Fruit fly (Drosophila melanogaster) whole organism, embryonic: ENCODE data around the gene Myo28B1.

Source experiments
- Adf1 ChIP-seq: fragments of 200-800 bp; sonication (Bioruptor generic); IDR thresholded peaks from 2 replicates; pipeline ENCODE4 v1.3.6; 2022; ENCODE audit warnings: missing biosample characterization, missing genetic modification characterization
- Awh ChIP-seq: fragments of 200-800 bp; sonication (Bioruptor generic); IDR thresholded peaks from 2 replicates; pipeline ENCODE4, ENCODE4 v1.3.6; 2022; ENCODE audit warnings: missing biosample characterization, missing genetic modification characterization
- B-H1 ChIP-seq: fragments of 200-800 bp; sonication (Bioruptor generic); IDR thresholded peaks from 3 replicates; pipeline ENCODE4 v1.3.6; 2022; ENCODE audit warnings: missing biosample characterization, missing genetic modification characterization
- CG11085 ChIP-seq: fragments of 200-800 bp; sonication (Bioruptor generic); IDR thresholded peaks from 2 replicates; pipeline ENCODE4 v1.3.6; 2022; ENCODE audit warnings: missing biosample characterization, missing genetic modification characterization
- CG13287 ChIP-seq: fragments of 200-800 bp; sonication (Bioruptor generic); IDR thresholded peaks from 2 replicates; pipeline ENCODE4 v1.3.6; 2022; ENCODE audit warnings: missing biosample characterization, missing genetic modification characterization; ENCODE audit not compliant: partially characterized antibody
- CG13296 ChIP-seq: fragments of 200-800 bp; sonication (Bioruptor generic); optimal IDR thresholded peaks from 3 replicates; lab custom pipeline; 2018; ENCODE audit warnings: missing biosample characterization, mild to moderate bottlenecking, missing genetic modification characterization
- CG1647 ChIP-seq: fragments of 200-800 bp; sonication (Bioruptor generic); optimal IDR thresholded peaks from 3 replicates; lab custom pipeline; 2016; ENCODE audit warnings: missing biosample characterization, missing genetic modification characterization
- CG18599 ChIP-seq: fragments of 200-800 bp; sonication (Bioruptor generic); optimal IDR thresholded peaks from 3 replicates; lab custom pipeline; 2017; ENCODE audit warnings: missing biosample characterization, missing genetic modification characterization, mild to moderate bottlenecking, moderate library complexity, missing genetic modification reagents
- CG2129 ChIP-seq: fragments of 200-800 bp; sonication (Bioruptor generic); IDR thresholded peaks from 2 replicates; pipeline ENCODE4 v1.3.6; 2022; ENCODE audit warnings: missing biosample characterization, missing genetic modification characterization; ENCODE audit not compliant: partially characterized antibody
- CG3163 ChIP-seq: fragments of 200-800 bp; sonication (Bioruptor generic); optimal IDR thresholded peaks from 3 replicates; lab custom pipeline; 2016; ENCODE audit warnings: missing biosample characterization, missing genetic modification characterization
- CG3281 ChIP-seq: fragments of 200-800 bp; sonication (Bioruptor generic); optimal IDR thresholded peaks from 3 replicates; lab custom pipeline; 2017; ENCODE audit warnings: missing biosample characterization, mild to moderate bottlenecking, missing genetic modification characterization
- CG34376 ChIP-seq: fragments of 200-800 bp; sonication (Bioruptor generic); optimal IDR thresholded peaks from 2 replicates; lab custom pipeline; 2018; ENCODE audit warnings: missing biosample characterization, mild to moderate bottlenecking, missing genetic modification characterization
- CG4707 ChIP-seq: fragments of 200-800 bp; sonication (Bioruptor generic); optimal IDR thresholded peaks from 2 replicates; lab custom pipeline; 2018; ENCODE audit warnings: missing biosample characterization, mild to moderate bottlenecking, missing genetic modification characterization, moderate library complexity
- CG5953 ChIP-seq: fragments of 200-800 bp; sonication (Bioruptor generic); IDR thresholded peaks from 2 replicates; pipeline ENCODE4 v1.3.6; 2022; ENCODE audit warnings: missing biosample characterization, missing genetic modification characterization
- CkIIα-i1 ChIP-seq: fragments of 200-800 bp; sonication (Bioruptor generic); IDR thresholded peaks from 2 replicates; pipeline ENCODE4 v1.3.6; 2022; ENCODE audit warnings: missing biosample characterization, missing genetic modification characterization
- D ChIP-seq, 2 experiments: fragments of 200-800 bp in 1 of 2; fragments of >200 bp in 1 of 2; sonication (Bioruptor generic) in 1 of 2; optimal IDR thresholded peaks; 2 replicates in 1 of 2; 3 replicates in 1 of 2; lab custom pipeline; 2017; ENCODE audit warnings: mild to moderate bottlenecking in 1 of 2, missing biosample characterization in 1 of 2, missing genetic modification characterization in 1 of 2, missing genetic modification reagents in 1 of 2
- Deaf1 ChIP-seq: fragments of 200-800 bp; optimal IDR thresholded peaks from 3 replicates; lab custom pipeline; 2019; ENCODE audit warnings: missing biosample characterization, mild to moderate bottlenecking, missing genetic modification characterization, moderate library complexity
- Ets97D ChIP-seq: fragments of 200-800 bp; sonication (Bioruptor generic); optimal IDR thresholded peaks from 3 replicates; lab custom pipeline; 2016; ENCODE audit warnings: missing biosample characterization, missing genetic modification characterization
- Gug ChIP-seq: fragments of 200-800 bp; sonication (Bioruptor generic); IDR thresholded peaks from 4 replicates; pipeline ENCODE4 v1.3.6; 2022; ENCODE audit warnings: missing biosample characterization, missing genetic modification characterization
- H15 ChIP-seq: fragments of 200-800 bp; sonication (Bioruptor generic); IDR thresholded peaks from 3 replicates; pipeline ENCODE4 v1.3.6; 2022; ENCODE audit warnings: missing biosample characterization, missing genetic modification characterization
- Hr78 ChIP-seq, 2 experiments: fragments of 200-800 bp in 1 of 2; fragments of >200 bp in 1 of 2; sonication (Bioruptor generic) in 1 of 2; optimal IDR thresholded peaks; 2 replicates each; lab custom pipeline; 2017 to 2019; ENCODE audit warnings: missing biosample characterization in 2 of 2, missing genetic modification characterization in 2 of 2, mild to moderate bottlenecking in 1 of 2, moderate library complexity in 1 of 2
- Lpt ChIP-seq: fragments of >200 bp; optimal IDR thresholded peaks from 2 replicates; lab custom pipeline; 2018; ENCODE audit warnings: missing biosample characterization, missing genetic modification characterization
- MTF-1 ChIP-seq: fragments of 200-800 bp; sonication (Bioruptor generic); optimal IDR thresholded peaks from 2 replicates; lab custom pipeline; 2018; ENCODE audit warnings: missing biosample characterization, mild to moderate bottlenecking, missing genetic modification characterization, borderline replicate concordance
- NK7.1 ChIP-seq: fragments of 200-800 bp; sonication (Bioruptor generic); optimal IDR thresholded peaks from 3 replicates; lab custom pipeline; 2016; ENCODE audit warnings: missing biosample characterization, missing genetic modification characterization
- Rfx ChIP-seq: fragments of 200-800 bp; sonication (Bioruptor generic); IDR thresholded peaks from 2 replicates; pipeline ENCODE4 v1.3.6; 2022; ENCODE audit warnings: missing biosample characterization, missing genetic modification characterization
- Spps ChIP-seq: fragments of 200-800 bp; sonication (Bioruptor generic); optimal IDR thresholded peaks from 2 replicates; lab custom pipeline; 2018; ENCODE audit warnings: missing biosample characterization, mild to moderate bottlenecking, missing genetic modification characterization
- Sry-δ ChIP-seq: fragments of 200-800 bp; sonication (Bioruptor generic); optimal IDR thresholded peaks from 2 replicates; lab custom pipeline; 2016; ENCODE audit warnings: missing biosample characterization, missing genetic modification characterization
- TFAM ChIP-seq: fragments of 200-800 bp; sonication (Bioruptor generic); optimal IDR thresholded peaks from 2 replicates; lab custom pipeline; 2017; ENCODE audit warnings: missing biosample characterization, missing genetic modification characterization, inconsistent platforms
- Trl ChIP-seq, 3 experiments: fragments of >200 bp in 2 of 3; fragments of 200-800 bp in 1 of 3; sonication (Bioruptor generic) in 1 of 3; optimal IDR thresholded peaks; 2 replicates in 1 of 3; 3 replicates in 2 of 3; lab custom pipeline; 2016 to 2017; ENCODE audit warnings: missing biosample characterization in 1 of 3, missing genetic modification characterization in 1 of 3
- ac ChIP-seq: fragments of 200-800 bp; sonication (Bioruptor generic); optimal IDR thresholded peaks from 3 replicates; lab custom pipeline; 2017; ENCODE audit warnings: missing biosample characterization, mild to moderate bottlenecking, missing genetic modification characterization
- al ChIP-seq: fragments of 200-800 bp; sonication (Bioruptor generic); IDR thresholded peaks from 2 replicates; pipeline ENCODE4 v1.3.6; 2022; ENCODE audit warnings: missing biosample characterization, missing genetic modification characterization
- ap ChIP-seq: fragments of 200-800 bp; sonication (Bioruptor generic); IDR thresholded peaks from 2 replicates; pipeline ENCODE4 v1.3.6; 2022; ENCODE audit warnings: missing biosample characterization, missing genetic modification characterization
- cas ChIP-seq: fragments of 200-800 bp; sonication (Bioruptor generic); IDR thresholded peaks from 2 replicates; pipeline ENCODE4 v1.3.6; 2022; ENCODE audit warnings: missing biosample characterization, missing genetic modification characterization
- cwo ChIP-seq: fragments of 200-800 bp; sonication (Bioruptor generic); optimal IDR thresholded peaks from 3 replicates; lab custom pipeline; 2017; ENCODE audit warnings: missing biosample characterization, missing genetic modification characterization, mild to moderate bottlenecking, moderate library complexity, missing genetic modification reagents
- dysf ChIP-seq: fragments of 200-800 bp; sonication (Bioruptor generic); IDR thresholded peaks from 3 replicates; pipeline ENCODE4 v1.3.6; 2022; ENCODE audit warnings: missing biosample characterization, missing genetic modification characterization
- ewg ChIP-seq: fragments of 200-800 bp; sonication (Bioruptor generic); optimal IDR thresholded peaks from 3 replicates; lab custom pipeline; 2017; ENCODE audit warnings: mild to moderate bottlenecking, missing biosample characterization, missing genetic modification reagents, missing genetic modification characterization
- fd64A ChIP-seq: fragments of 200-800 bp; sonication (Bioruptor generic); optimal IDR thresholded peaks from 3 replicates; lab custom pipeline; 2018; ENCODE audit warnings: missing biosample characterization, mild to moderate bottlenecking, missing genetic modification characterization
- ftz-f1 ChIP-seq: fragments of 200-800 bp; sonication (Bioruptor generic); optimal IDR thresholded peaks from 2 replicates; lab custom pipeline; 2016; ENCODE audit warnings: missing biosample characterization, missing genetic modification characterization
- grau ChIP-seq: fragments of 200-800 bp; optimal IDR thresholded peaks from 3 replicates; lab custom pipeline; 2019; ENCODE audit warnings: missing biosample characterization, mild to moderate bottlenecking, missing genetic modification characterization, moderate library complexity
- h ChIP-seq: fragments of >200 bp; optimal IDR thresholded peaks from 2 replicates; lab custom pipeline; 2017
- jigr1 ChIP-seq: fragments of 200-800 bp; sonication (Bioruptor generic); IDR thresholded peaks from 3 replicates; pipeline ENCODE4 v1.3.6; 2022; ENCODE audit warnings: missing biosample characterization, missing genetic modification characterization
- lov ChIP-seq, 2 experiments: fragments of 200-800 bp in 1 of 2; fragments of >200 bp in 1 of 2; sonication (Bioruptor generic) in 1 of 2; IDR thresholded peaks in 1 of 2; optimal IDR thresholded peaks in 1 of 2; 2 replicates in 1 of 2; 3 replicates in 1 of 2; pipeline versions ENCODE4 v1.3.6 to Lab custom; 2017 to 2022; ENCODE audit warnings: missing biosample characterization in 1 of 2, missing genetic modification characterization in 1 of 2
- luna ChIP-seq: fragments of 200-800 bp; sonication (Bioruptor generic); optimal IDR thresholded peaks from 2 replicates; lab custom pipeline; 2016; ENCODE audit warnings: missing biosample characterization, missing genetic modification characterization
- salm ChIP-seq: fragments of 200-800 bp; sonication (Bioruptor generic); optimal IDR thresholded peaks from 2 replicates; lab custom pipeline; 2018; ENCODE audit warnings: missing biosample characterization, mild to moderate bottlenecking, missing genetic modification characterization
- schlank ChIP-seq: fragments of 200-800 bp; sonication (Bioruptor generic); optimal IDR thresholded peaks from 2 replicates; lab custom pipeline; 2018; ENCODE audit warnings: missing biosample characterization, mild to moderate bottlenecking, missing genetic modification characterization
- sisA ChIP-seq: fragments of 200-800 bp; sonication (Bioruptor generic); IDR thresholded peaks from 2 replicates; pipeline ENCODE4 v1.3.6; 2022; ENCODE audit warnings: missing biosample characterization, missing genetic modification characterization
- slou ChIP-seq: fragments of 200-800 bp; sonication (Bioruptor generic); optimal IDR thresholded peaks from 3 replicates; lab custom pipeline; 2016; ENCODE audit warnings: missing biosample characterization, missing genetic modification characterization
- tap ChIP-seq: fragments of 200-800 bp; optimal IDR thresholded peaks from 3 replicates; lab custom pipeline; 2019; ENCODE audit warnings: missing biosample characterization, mild to moderate bottlenecking, missing genetic modification characterization, moderate library complexity
- tio ChIP-seq: fragments of 200-800 bp; sonication (Bioruptor generic); optimal IDR thresholded peaks from 2 replicates; lab custom pipeline; 2017; ENCODE audit warnings: missing biosample characterization, missing genetic modification characterization, inconsistent platforms
- trem ChIP-seq: fragments of 200-800 bp; optimal IDR thresholded peaks from 3 replicates; lab custom pipeline; 2019; ENCODE audit warnings: missing biosample characterization, mild to moderate bottlenecking, missing genetic modification characterization, moderate library complexity
- zf30C ChIP-seq: fragments of 200-800 bp; sonication (Bioruptor generic); optimal IDR thresholded peaks from 3 replicates; lab custom pipeline; 2018; ENCODE audit warnings: missing biosample characterization, mild to moderate bottlenecking, missing genetic modification characterization

Gene Myo28B1

DNA sequence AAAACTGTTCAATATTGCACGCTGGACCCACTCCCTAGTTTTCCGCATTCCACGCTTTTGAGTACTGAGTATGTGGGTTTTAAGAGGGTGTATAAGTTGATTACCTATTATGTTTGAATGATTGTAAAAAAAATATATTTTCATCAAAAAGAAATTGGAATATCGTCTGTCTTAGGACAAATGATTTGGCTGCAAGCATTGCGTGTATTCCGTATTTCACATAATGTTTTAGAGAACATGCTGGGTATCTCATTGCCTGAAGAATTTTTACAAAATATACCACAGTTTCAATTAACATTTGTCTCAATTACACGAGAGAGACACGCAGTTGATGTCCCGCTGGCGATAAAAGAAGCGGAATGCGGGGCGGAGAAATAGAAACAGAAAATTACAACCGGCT lies 33.1 kb upstream of the Myo28B1 start (continued):
- no peak for TF ChIP-seq CG2129 (GFP tag; lab: Robert Waterston, UW)
- no peak for TF ChIP-seq CG13296 (GFP tag; lab: Kevin White, UChicago)
- no peak for TF ChIP-seq ac (GFP tag; lab: Kevin White, UChicago)
- TF ChIP-seq ewg = peak; percentile 26
- TF ChIP-seq Adf1 (GFP tag; lab: Robert Waterston, UW) = no peak
- TF ChIP-seq sisA (GFP tag; lab: Robert Waterston, UW) = peak; percentile 23; the same call in 1 of the 2 replicates
- TF ChIP-seq tio = peak; percentile 51
- TF ChIP-seq slou (GFP tag; lab: Kevin White, UChicago) = no peak
- no peak for TF ChIP-seq D (optimal IDR thresholded peaks at IDR 0.05; lab: Kevin White, UChicago)
- peak; percentile 55 for TF ChIP-seq D (GFP tag; optimal IDR thresholded peaks at IDR 0.05; lab: Kevin White, UChicago)
- TF ChIP-seq Spps (tag; lab: Kevin White, UChicago) = peak; percentile 55
- no peak for TF ChIP-seq CG1647 (GFP tag; lab: Kevin White, UChicago)
- no peak for TF ChIP-seq CG13287 (GFP tag; lab: Robert Waterston, UW)
- TF ChIP-seq cas (GFP tag; lab: Robert Waterston, UW) = no peak
- TF ChIP-seq Ets97D = no peak
- TF ChIP-seq jigr1 (GFP tag; lab: Robert Waterston, UW) = no peak
- TF ChIP-seq luna = no peak
- TF ChIP-seq trem (tag; lab: Kevin White, UChicago) = peak; percentile 39
- no peak for TF ChIP-seq TFAM
- no peak for TF ChIP-seq dysf (GFP tag; lab: Robert Waterston, UW)
- TF ChIP-seq Awh (GFP tag; lab: Robert Waterston, UW) = no peak
- TF ChIP-seq CG3281 (GFP tag; lab: Kevin White, UChicago) = no peak
- TF ChIP-seq grau (tag; lab: Kevin White, UChicago) = peak; percentile 50
- no peak for TF ChIP-seq CG18599
- no peak for TF ChIP-seq CG34376 (GFP tag; lab: Kevin White, UChicago)
- TF ChIP-seq Hr78 (GFP tag; optimal IDR thresholded peaks at IDR 0.05; lab: Kevin White, UChicago) = no peak
- TF ChIP-seq Rfx (GFP tag; lab: Robert Waterston, UW) = no peak
- no peak for TF ChIP-seq ap (GFP tag; lab: Robert Waterston, UW)
- peak; percentile 34 for TF ChIP-seq tap (tag; lab: Kevin White, UChicago)
- no peak for TF ChIP-seq salm (tag; lab: Kevin White, UChicago)
- no peak for TF ChIP-seq CG4707 (GFP tag; lab: Kevin White, UChicago)
- no peak for TF ChIP-seq al (GFP tag; lab: Robert Waterston, UW)
- no peak for TF ChIP-seq CG3163 (GFP tag; lab: Kevin White, UChicago)
- 0 out of 4 replicates have a peak, but pooled peaks have one; percentile 25 for TF ChIP-seq Gug (GFP tag; lab: Robert Waterston, UW)
- TF ChIP-seq h (lab: Kevin White, UChicago) = no peak
- no peak for TF ChIP-seq Trl (optimal IDR thresholded peaks at IDR 0.05; lab: Kevin White, UChicago)
- TF ChIP-seq Trl (GFP tag; optimal IDR thresholded peaks at IDR 0.05; lab: Kevin White, UChicago) = peak; percentile 32
- TF ChIP-seq schlank (tag; lab: Kevin White, UChicago) = no peak
- TF ChIP-seq cwo (GFP tag; lab: Kevin White, UChicago) = no peak
- TF ChIP-seq Deaf1 (tag; lab: Kevin White, UChicago) = no peak
- no peak for TF ChIP-seq fd64A (GFP tag; lab: Kevin White, UChicago)
- TF ChIP-seq zf30C (GFP tag; lab: Kevin White, UChicago) = no peak
- TF ChIP-seq H15 (GFP tag; lab: Robert Waterston, UW) = no peak
- no peak for TF ChIP-seq lov (optimal IDR thresholded peaks at IDR 0.05; lab: Kevin White, UChicago)
- TF ChIP-seq lov (GFP tag; IDR thresholded peaks at IDR 0.05; lab: Robert Waterston, UW) = no peak
- TF ChIP-seq CG11085 (GFP tag; lab: Robert Waterston, UW) = no peak
- no peak for TF ChIP-seq CkIIα-i1 (GFP tag; lab: Robert Waterston, UW)
- no peak for TF ChIP-seq B-H1
- no peak for TF ChIP-seq ftz-f1
- no peak for TF ChIP-seq NK7.1 (GFP tag; lab: Kevin White, UChicago)
- no peak for TF ChIP-seq Lpt (GFP tag; lab: Kevin White, UChicago)
- TF ChIP-seq CG5953 (GFP tag; lab: Robert Waterston, UW) = no peak
- no peak for TF ChIP-seq MTF-1
- TF ChIP-seq Sry-δ (GFP tag; lab: Kevin White, UChicago) = peak; percentile 5
